Worm (Caenorhabditis elegans) whole organism, young adult: ENCODE measurements around the gene Y57G11C.46.

Source experiments
- B0019.2 ChIP-seq: fragments of 200-800 bp; sonication (Bioruptor generic); conservative IDR thresholded peaks from 2 replicates; pipeline ENCODE4 v1.3.6; 2022; ENCODE audit warnings: missing genetic modification reagents, missing genetic modification characterization, missing compliant biosample characterization
- B0336.3 ChIP-seq: fragments of 200-800 bp; sonication (Bioruptor generic); IDR thresholded peaks from 2 replicates; pipeline ENCODE4 v1.3.6; 2022; ENCODE audit warnings: missing genetic modification characterization, missing compliant biosample characterization
- D2030.7 ChIP-seq: fragments of 200-800 bp; sonication (Bioruptor generic); IDR thresholded peaks from 2 replicates; pipeline ENCODE4 v1.3.6; 2022; ENCODE audit warnings: missing genetic modification reagents, missing genetic modification characterization, missing compliant biosample characterization
- F33H1.4 ChIP-seq: fragments of 200-800 bp; sonication (Bioruptor generic); IDR thresholded peaks from 2 replicates; pipeline ENCODE4 v1.3.6; 2022; ENCODE audit warnings: missing genetic modification reagents, missing genetic modification characterization, missing compliant biosample characterization
- F49E8.2 ChIP-seq: sonication (generic microtip); optimal IDR thresholded peaks from 3 replicates; lab custom pipeline; 2017; ENCODE audit warnings: missing genetic modification characterization, mild to moderate bottlenecking, missing compliant biosample characterization, antibody characterized with exemption, moderate library complexity; ENCODE audit not compliant: insufficient read depth
- F55B11.4 ChIP-seq: sonication (generic microtip); optimal IDR thresholded peaks from 2 replicates; lab custom pipeline; 2016; ENCODE audit warnings: missing compliant biosample characterization, missing genetic modification characterization, borderline replicate concordance; ENCODE audit not compliant: insufficient read depth
- Y53F4B.3 ChIP-seq: fragments of 200-800 bp; sonication (Bioruptor generic); IDR thresholded peaks from 2 replicates; pipeline ENCODE4 v1.3.6; 2022; ENCODE audit warnings: missing genetic modification reagents, missing genetic modification characterization, missing compliant biosample characterization
- Y53G8AR.9 ChIP-seq: fragments of 200-800 bp; sonication (Bioruptor generic); conservative IDR thresholded peaks from 2 replicates; pipeline ENCODE4 v1.3.6; 2022; ENCODE audit warnings: missing genetic modification reagents, missing genetic modification characterization, missing compliant biosample characterization
- athp-1 ChIP-seq: sonication (generic microtip); optimal IDR thresholded peaks from 2 replicates; lab custom pipeline; 2017; ENCODE audit warnings: mild to moderate bottlenecking, missing genetic modification characterization, missing compliant biosample characterization
- attf-3 ChIP-seq: fragments of 200-800 bp; sonication (Bioruptor generic); conservative IDR thresholded peaks from 2 replicates; pipeline ENCODE4 v1.3.6; 2022; ENCODE audit warnings: missing genetic modification reagents, missing genetic modification characterization, missing compliant biosample characterization
- attf-6 ChIP-seq: fragments of 200-800 bp; sonication (Bioruptor generic); IDR thresholded peaks from 2 replicates; pipeline ENCODE4 v1.3.6; 2022; ENCODE audit warnings: missing genetic modification reagents, missing genetic modification characterization, missing compliant biosample characterization
- ccch-3 ChIP-seq: fragments of 200-800 bp; sonication (Bioruptor generic); optimal IDR thresholded peaks from 2 replicates; lab custom pipeline; 2018; ENCODE audit warnings: mild to moderate bottlenecking, missing genetic modification characterization, missing compliant biosample characterization
- cebp-1 ChIP-seq, 2 experiments: fragments of 200-800 bp in 1 of 2; sonication (Bioruptor generic) in 1 of 2; sonication (generic microtip) in 1 of 2; IDR thresholded peaks in 1 of 2; optimal IDR thresholded peaks in 1 of 2; 2 replicates each; pipeline versions ENCODE4 v1.3.6 to Lab custom; 2017 to 2022; ENCODE audit warnings: missing compliant biosample characterization in 2 of 2, missing genetic modification characterization in 2 of 2, mild to moderate bottlenecking in 1 of 2, missing genetic modification reagents in 1 of 2, moderate library complexity in 1 of 2
- cebp-2 ChIP-seq: fragments of 200-800 bp; sonication (Bioruptor generic); IDR thresholded peaks from 2 replicates; pipeline ENCODE4 v1.3.6; 2022; ENCODE audit warnings: missing genetic modification characterization, missing compliant biosample characterization
- ceh-100 ChIP-seq: fragments of 200-800 bp; sonication (Bioruptor generic); IDR thresholded peaks from 2 replicates; pipeline ENCODE4 v1.3.6; 2022; ENCODE audit warnings: missing genetic modification reagents, missing genetic modification characterization, missing compliant biosample characterization
- ceh-40 ChIP-seq: fragments of 200-800 bp; sonication (Bioruptor generic); IDR thresholded peaks from 2 replicates; pipeline ENCODE4 v1.3.6; 2022; ENCODE audit warnings: missing genetic modification characterization, missing compliant biosample characterization
- ceh-58 ChIP-seq: fragments of 200-800 bp; sonication (Bioruptor generic); IDR thresholded peaks from 2 replicates; pipeline ENCODE4 v1.3.6; 2022; ENCODE audit warnings: missing genetic modification characterization, missing compliant biosample characterization
- ceh-79 ChIP-seq: sonication (generic microtip); optimal IDR thresholded peaks from 2 replicates; lab custom pipeline; 2017; ENCODE audit warnings: mild to moderate bottlenecking, missing genetic modification characterization, missing compliant biosample characterization
- chd-7 ChIP-seq: sonication (generic microtip); optimal IDR thresholded peaks from 2 replicates; lab custom pipeline; 2016; ENCODE audit warnings: mild to moderate bottlenecking, missing genetic modification characterization, moderate library complexity, missing compliant biosample characterization
- egl-18 ChIP-seq: fragments of 200-800 bp; sonication (Bioruptor generic); IDR thresholded peaks from 2 replicates; pipeline ENCODE4 v1.3.6; 2022; ENCODE audit warnings: missing genetic modification reagents, missing genetic modification characterization, missing compliant biosample characterization
- ets-4 ChIP-seq: fragments of 200-800 bp; sonication (Bioruptor generic); optimal IDR thresholded peaks from 2 replicates; lab custom pipeline; 2018; ENCODE audit warnings: mild to moderate bottlenecking, missing genetic modification characterization, missing compliant biosample characterization
- him-1 ChIP-seq: sonication (generic microtip); optimal IDR thresholded peaks from 2 replicates; lab custom pipeline; 2016; ENCODE audit warnings: missing genotype, missing genetic modification reagents, missing genetic modification characterization, missing compliant biosample characterization
- hlh-26 ChIP-seq: fragments of 200-800 bp; sonication (Bioruptor generic); conservative IDR thresholded peaks from 2 replicates; pipeline ENCODE4 v1.3.6; 2022; ENCODE audit warnings: missing genetic modification reagents, missing genetic modification characterization, missing compliant biosample characterization
- hrde-1 ChIP-seq: sonication (generic microtip); optimal IDR thresholded peaks from 2 replicates; lab custom pipeline; 2016; ENCODE audit warnings: missing genetic modification characterization, mild to moderate bottlenecking, missing compliant biosample characterization, moderate library complexity, missing genotype, missing genetic modification reagents, borderline replicate concordance
- lin-35 ChIP-seq, 3 experiments: fragments of 150-350 bp in 2 of 3; sonication (generic microtip) in 1 of 3; optimal IDR thresholded peaks; 2 replicates each; lab custom pipeline; 2014 to 2018; ENCODE audit warnings: missing biosample characterization in 3 of 3, missing genetic modification characterization in 3 of 3, missing genetic modification reagents in 3 of 3
- lin-40 ChIP-seq: sonication (generic microtip); optimal IDR thresholded peaks from 2 replicates; lab custom pipeline; 2016; ENCODE audit warnings: missing genetic modification characterization, mild to moderate bottlenecking, missing compliant biosample characterization, missing genotype, missing genetic modification reagents
- madf-6 ChIP-seq: fragments of 200-800 bp; sonication (Bioruptor generic); IDR thresholded peaks from 2 replicates; pipeline ENCODE4 v1.3.6; 2022; ENCODE audit warnings: missing genetic modification reagents, missing genetic modification characterization, missing compliant biosample characterization
- mes-4 ChIP-seq: sonication (generic microtip); optimal IDR thresholded peaks from 2 replicates; lab custom pipeline; 2016; ENCODE audit warnings: missing genotype, missing genetic modification characterization, missing compliant biosample characterization
- nfya-2 ChIP-seq: fragments of 200-800 bp; sonication (Bioruptor generic); IDR thresholded peaks from 2 replicates; pipeline ENCODE4 v1.3.6; 2022; ENCODE audit warnings: missing genetic modification reagents, missing genetic modification characterization, missing compliant biosample characterization
- nhr-90 ChIP-seq: sonication (generic microtip); optimal IDR thresholded peaks from 2 replicates; lab custom pipeline; 2016; ENCODE audit warnings: missing genotype, mild to moderate bottlenecking, missing genetic modification characterization, missing compliant biosample characterization
- pha-4 ChIP-seq: fragments of 150-350 bp; sonication (generic microtip); optimal IDR thresholded peaks from 2 replicates; lab custom pipeline; 2014; ENCODE audit warnings: missing biosample characterization, missing genetic modification reagents, missing genetic modification characterization
- rec-8 ChIP-seq, 2 experiments: sonication (generic microtip); optimal IDR thresholded peaks; 2 replicates each; lab custom pipeline; 2016; ENCODE audit warnings: mild to moderate bottlenecking in 2 of 2, missing genetic modification characterization in 2 of 2, missing genetic modification reagents in 2 of 2, missing genotype in 2 of 2, missing biosample characterization in 1 of 2, missing compliant biosample characterization in 1 of 2, moderate library complexity in 1 of 2
- rpc-1 ChIP-seq, 2 experiments: fragments of 150-350 bp in 1 of 2; sonication (generic microtip) in 1 of 2; optimal IDR thresholded peaks; 2 replicates each; lab custom pipeline; 2014 to 2018; ENCODE audit warnings: missing biosample characterization in 1 of 2, missing genetic modification characterization in 1 of 2, missing genetic modification reagents in 1 of 2, missing genotype in 1 of 2
- snpc-4 ChIP-seq, 5 experiments: fragments of 150-350 bp in 1 of 5; sonication (generic microtip) in 4 of 5; optimal IDR thresholded peaks; 2 replicates each; lab custom pipeline; 2014 to 2018; ENCODE audit warnings: missing genetic modification characterization in 5 of 5, missing biosample characterization in 3 of 5, antibody characterized with exemption in 2 of 5, mild to moderate bottlenecking in 2 of 5, missing compliant biosample characterization in 2 of 5, missing genotype in 2 of 5, moderate library complexity in 2 of 5, missing genetic modification reagents in 1 of 5
- somi-1 ChIP-seq: fragments of 200-800 bp; sonication (Bioruptor generic); optimal IDR thresholded peaks from 2 replicates; lab custom pipeline; 2018; ENCODE audit warnings: mild to moderate bottlenecking, missing genetic modification characterization, missing compliant biosample characterization
- tbp1 ChIP-seq: fragments of 200-800 bp; sonication (Bioruptor generic); optimal IDR thresholded peaks from 2 replicates; lab custom pipeline; 2018; ENCODE audit warnings: mild to moderate bottlenecking, missing genetic modification characterization, missing compliant biosample characterization
- tbx-9 ChIP-seq: sonication (generic microtip); optimal IDR thresholded peaks from 2 replicates; lab custom pipeline; 2016; ENCODE audit warnings: borderline replicate concordance, missing genetic modification characterization, inconsistent platforms, missing compliant biosample characterization
- unc-62 ChIP-seq: fragments of 150-350 bp; optimal IDR thresholded peaks from 2 replicates; lab custom pipeline; 2014; ENCODE audit warnings: missing biosample characterization, missing genetic modification reagents, missing genetic modification characterization
- zim-3 ChIP-seq: sonication (generic microtip); optimal IDR thresholded peaks from 2 replicates; lab custom pipeline; 2017; ENCODE audit warnings: mild to moderate bottlenecking, missing genetic modification characterization, moderate library complexity, missing compliant biosample characterization
- ztf-18 ChIP-seq: sonication (generic microtip); optimal IDR thresholded peaks from 2 replicates; lab custom pipeline; 2016; ENCODE audit warnings: missing genotype, mild to moderate bottlenecking, missing genetic modification characterization, missing compliant biosample characterization
- ztf-28 ChIP-seq: fragments of 200-800 bp; sonication (Bioruptor generic); IDR thresholded peaks from 2 replicates; pipeline ENCODE4 v1.3.6; 2022; ENCODE audit warnings: missing genetic modification reagents, missing genetic modification characterization, missing compliant biosample characterization

The Y57G11C.46 gene

DNA sequence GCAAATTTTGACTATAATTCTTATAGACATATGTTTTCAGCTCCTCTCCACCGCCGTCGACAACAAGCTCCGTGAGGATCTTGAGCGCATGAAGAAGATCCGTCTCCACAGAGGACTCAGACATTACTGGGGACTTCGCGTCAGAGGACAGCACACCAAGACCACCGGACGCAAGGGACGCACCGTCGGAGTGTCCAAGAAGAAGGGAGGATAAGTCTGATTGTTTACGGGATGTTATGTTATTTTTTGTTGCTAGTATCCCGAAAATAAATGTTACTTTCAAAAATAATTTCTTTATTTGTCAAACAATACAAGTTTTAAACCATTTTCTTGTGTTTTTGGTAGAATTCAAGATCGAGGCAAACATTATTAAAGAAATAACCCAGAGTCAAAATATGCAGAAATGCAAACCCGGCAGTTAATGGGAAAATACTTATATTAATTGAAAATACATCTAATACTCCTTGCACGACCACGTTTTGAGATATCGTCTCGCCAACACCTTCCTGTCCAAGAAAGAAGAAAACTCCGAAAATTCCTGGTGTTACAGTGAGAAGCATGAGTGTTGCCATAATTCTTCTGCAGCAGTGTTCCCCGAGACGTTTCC, 10.1 kb upstream of the Y57G11C.46 start:
- TF ChIP-seq B0336.3 (GFP tag; lab: Robert Waterston, UW) (peak; percentile 60; the same call in 1 of the 2 replicates), tbp1 (peak; percentile 38), snpc-4 (GFP tag; optimal IDR thresholded peaks at IDR 0.05; lab: Kevin White, UChicago) (peak; percentile 65), snpc-4 (tag; optimal IDR thresholded peaks at IDR 0.05; lab: Kevin White, UChicago) (peak in 2 of 4 experiments; percentile 62 to 88), nhr-90 (no peak), attf-6 (GFP tag; lab: Robert Waterston, UW) (peak; percentile 96)

DNA sequence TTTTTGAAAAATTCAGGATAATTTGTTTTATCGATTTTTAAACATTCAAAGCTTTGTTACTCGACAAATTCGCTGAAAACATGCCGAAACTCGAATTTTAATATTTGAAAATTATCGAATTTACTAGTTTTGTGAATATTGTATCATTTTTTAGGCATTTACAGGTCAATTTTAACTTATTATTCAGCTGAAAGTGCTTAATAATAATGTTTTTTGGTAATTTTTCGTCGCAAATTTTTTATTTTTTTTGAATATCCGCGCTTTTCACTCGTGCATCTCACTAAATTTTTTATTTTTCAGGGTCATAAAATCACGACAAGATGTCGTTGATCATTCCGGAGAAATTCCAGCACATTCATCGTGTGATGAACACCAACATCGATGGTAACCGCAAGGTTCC, 9.2 kb upstream of the Y57G11C.46 start, which contains the start of gene rps-18:
TSS of gene rps-18 (plus strand) at position 301 of the 400 bp plus-strand sequence.
- TF ChIP-seq snpc-4 (GFP tag; optimal IDR thresholded peaks at IDR 0.05; lab: Kevin White, UChicago) (no peak), snpc-4 (tag; optimal IDR thresholded peaks at IDR 0.05; lab: Kevin White, UChicago) (no peak), Y53G8AR.9 (GFP tag; lab: Robert Waterston, UW) (no peak), ceh-58 (GFP tag; lab: Robert Waterston, UW) (no peak), ceh-100 (GFP tag; lab: Robert Waterston, UW) (no peak), attf-3 (no peak), tbx-9 (tag; lab: Kevin White, UChicago) (no peak), mes-4 (no peak), lin-40 (tag; lab: Kevin White, UChicago) (no peak), ccch-3 (GFP tag; lab: Kevin White, UChicago) (no peak), ets-4 (GFP tag; lab: Kevin White, UChicago) (no peak), B0019.2 (GFP tag; lab: Robert Waterston, UW) (no peak), nhr-90 (no peak), somi-1 (GFP tag; lab: Kevin White, UChicago) (no peak), madf-6 (no peak), athp-1 (tag; lab: Kevin White, UChicago) (no peak), Y53F4B.3 (GFP tag; lab: Robert Waterston, UW) (no peak), egl-18 (no peak), ztf-28 (GFP tag; lab: Robert Waterston, UW) (no peak), lin-35 (GFP tag; optimal IDR thresholded peaks at IDR 0.05; lab: Kevin White, UChicago) (no peak), hrde-1 (no peak)
- TF ChIP-seq, all 124 proteins: peak for 0

DNA sequence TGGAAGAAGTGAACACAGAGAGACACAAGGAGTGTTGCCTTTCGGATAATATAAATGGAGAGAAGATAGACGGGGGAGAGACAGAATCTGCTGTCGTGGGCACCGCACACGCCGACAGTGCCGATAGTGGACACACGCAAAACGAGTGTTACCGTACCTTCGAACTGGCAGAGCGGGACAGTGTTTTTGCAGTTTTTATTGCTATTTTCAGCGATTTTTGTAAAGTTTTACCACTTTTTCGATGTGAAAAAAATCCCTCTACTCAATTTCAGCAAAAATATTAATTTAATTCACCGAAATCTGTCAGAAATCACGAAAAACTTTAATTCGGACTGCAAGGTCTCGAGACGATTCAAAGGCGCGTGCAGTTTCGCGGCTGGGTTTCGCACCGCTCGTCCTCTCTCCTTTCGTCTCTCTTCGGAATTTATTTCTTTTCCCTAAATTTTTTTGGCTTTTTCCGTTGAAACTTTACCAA, 8.7 kb upstream of the Y57G11C.46 start, which contains the start of gene sec-61.A:
TSS of gene sec-61.A (minus strand) at position 387 of the 475 bp plus-strand sequence.
- TF ChIP-seq zim-3 (tag; lab: Kevin White, UChicago) (no peak), rpc-1 (optimal IDR thresholded peaks at IDR 0.05; lab: Kevin White, UChicago) (no peak), rpc-1 (tag; optimal IDR thresholded peaks at IDR 0.05; lab: Kevin White, UChicago) (no peak), tbx-9 (tag; lab: Kevin White, UChicago) (no peak), F33H1.4 (GFP tag; lab: Robert Waterston, UW) (peak; percentile 95), F55B11.4 (tag; lab: Kevin White, UChicago) (no peak), chd-7 (tag; lab: Kevin White, UChicago) (no peak), him-1 (peak; percentile 0), ceh-79 (tag; lab: Kevin White, UChicago) (no peak), cebp-1 (GFP tag; IDR thresholded peaks at IDR 0.05; lab: Robert Waterston, UW) (no peak), cebp-1 (tag; optimal IDR thresholded peaks at IDR 0.05; lab: Kevin White, UChicago) (peak; percentile 66), cebp-2 (GFP tag; lab: Robert Waterston, UW) (no peak), ets-4 (GFP tag; lab: Kevin White, UChicago) (peak; percentile 54), nhr-90 (peak; percentile 55), D2030.7 (no peak; the same call in 1 of the 2 replicates), B0019.2 (GFP tag; lab: Robert Waterston, UW) (no peak), F49E8.2 (tag; lab: Kevin White, UChicago) (no peak), pha-4 (tag; lab: Kevin White, UChicago) (no peak), ztf-18 (tag; lab: Kevin White, UChicago) (peak; percentile 83), Y53F4B.3 (GFP tag; lab: Robert Waterston, UW) (no peak), unc-62 (GFP tag; lab: Kevin White, UChicago) (no peak), nfya-2 (GFP tag; lab: Robert Waterston, UW) (no peak), ccch-3 (GFP tag; lab: Kevin White, UChicago) (no peak), rec-8 (tag; optimal IDR thresholded peaks at IDR 0.05; lab: Kevin White, UChicago) (no peak), Y53G8AR.9 (GFP tag; lab: Robert Waterston, UW) (no peak), hlh-26 (GFP tag; lab: Robert Waterston, UW) (no peak), ceh-40 (GFP tag; lab: Robert Waterston, UW) (no peak), lin-40 (tag; lab: Kevin White, UChicago) (peak; percentile 86)
